Fruit fly (Drosophila melanogaster): Measurements from ENCODE around the gene CG2116.
A peak's percentile ranks its signal among the peaks of the same experiment; 100 is the strongest.

Gene CG2116

dm6 chrX:8106281-8107050, 23.1 kb upstream of the CG2116 start (continued):
- TF ChIP-seq seq (GFP tag; IDR thresholded peaks at IDR 0.05) (no peak), Hr3 (GFP tag; optimal IDR thresholded peaks at IDR 0.05) (no peak), CG7786 (GFP tag; optimal IDR thresholded peaks at IDR 0.05) (no peak), Mad (GFP tag; optimal IDR thresholded peaks at IDR 0.05) (no peak), z (GFP tag; IDR thresholded peaks at IDR 0.05) (peak; percentile 80), bcd (GFP tag; optimal IDR thresholded peaks at IDR 0.05) (no peak), Eip74EF (GFP tag; optimal IDR thresholded peaks at IDR 0.05) (no peak), NFAT (GFP tag; IDR thresholded peaks at IDR 0.05) (no peak), ap (GFP tag; IDR thresholded peaks at IDR 0.05) (no peak), fd102C (GFP tag; optimal IDR thresholded peaks at IDR 0.05) (no peak), chm (GFP tag; IDR thresholded peaks at IDR 0.05) (no peak), amos (GFP tag; IDR thresholded peaks at IDR 0.05; ENCODE audit: partially characterized antibody) (no peak), tap (tag; optimal IDR thresholded peaks at IDR 0.05) (no peak), dysf (GFP tag; IDR thresholded peaks at IDR 0.05) (no peak), CG6813 (GFP tag; optimal IDR thresholded peaks at IDR 0.05) (peak; percentile 37), CG10543 (GFP tag; optimal IDR thresholded peaks at IDR 0.05) (no peak), schlank (tag; optimal IDR thresholded peaks at IDR 0.05) (no peak), sug (tag; optimal IDR thresholded peaks at IDR 0.05) (peak; percentile 79), Dad (GFP tag; optimal IDR thresholded peaks at IDR 0.05) (no peak), CG9797 (GFP tag; optimal IDR thresholded peaks at IDR 0.05) (no peak), CG31224 (GFP tag; IDR thresholded peaks at IDR 0.05) (no peak), ewg (GFP tag; optimal IDR thresholded peaks at IDR 0.05) (no peak), CG12659 (GFP tag; optimal IDR thresholded peaks at IDR 0.05) (no peak), TFAM (GFP tag; optimal IDR thresholded peaks at IDR 0.05) (no peak), sd (tag; optimal IDR thresholded peaks at IDR 0.05) (peak; percentile 32), CG2678 (tag; optimal IDR thresholded peaks at IDR 0.05) (no peak), Ets65A (GFP tag) (no peak), CG32767 (GFP tag; IDR thresholded peaks at IDR 0.05) (no peak), CG6272 (GFP tag; IDR thresholded peaks at IDR 0.05) (no peak), Vsx1 (GFP tag; optimal IDR thresholded peaks at IDR 0.05) (peak; percentile 14), ranshi (GFP tag; IDR thresholded peaks at IDR 0.05) (no peak), Xrp1 (GFP tag; IDR thresholded peaks at IDR 0.05) (0 out of 2 replicates have a peak, but pooled peaks have one; percentile 7), CG1792 (GFP tag; optimal IDR thresholded peaks at IDR 0.05) (no peak), ara (GFP tag; IDR thresholded peaks at IDR 0.05) (no peak), ci (GFP tag; IDR thresholded peaks at IDR 0.05) (no peak), CG1529 (GFP tag; optimal IDR thresholded peaks at IDR 0.05) (no peak), tll (GFP tag; optimal IDR thresholded peaks at IDR 0.05) (no peak), Deaf1 (tag; optimal IDR thresholded peaks at IDR 0.05) (peak; percentile 14), CG11696 (GFP tag; IDR thresholded peaks at IDR 0.05) (no peak), CG31365 (tag; optimal IDR thresholded peaks at IDR 0.05) (no peak), HmgD (GFP tag; optimal IDR thresholded peaks at IDR 0.05) (no peak), Blimp-1 (GFP tag; optimal IDR thresholded peaks at IDR 0.05) (no peak), CG4404 (GFP tag; IDR thresholded peaks at IDR 0.05) (no peak), CG42726 (GFP tag; IDR thresholded peaks at IDR 0.05; ENCODE audit: partially characterized antibody) (no peak), fu2 (GFP tag; optimal IDR thresholded peaks at IDR 0.05) (no peak), cad (GFP tag; optimal IDR thresholded peaks at IDR 0.05) (no peak), CG8281 (tag; optimal IDR thresholded peaks at IDR 0.05) (no peak), sens (GFP tag) (peak; percentile 67), slp2 (GFP tag; optimal IDR thresholded peaks at IDR 0.05) (no peak), CG14441 (GFP tag; IDR thresholded peaks at IDR 0.05) (no peak), Mes4 (GFP tag; optimal IDR thresholded peaks at IDR 0.05) (no peak)
